Fruit fly (Drosophila melanogaster): ENCODE data around the gene Pex7.

The Pex7 gene

DNA sequence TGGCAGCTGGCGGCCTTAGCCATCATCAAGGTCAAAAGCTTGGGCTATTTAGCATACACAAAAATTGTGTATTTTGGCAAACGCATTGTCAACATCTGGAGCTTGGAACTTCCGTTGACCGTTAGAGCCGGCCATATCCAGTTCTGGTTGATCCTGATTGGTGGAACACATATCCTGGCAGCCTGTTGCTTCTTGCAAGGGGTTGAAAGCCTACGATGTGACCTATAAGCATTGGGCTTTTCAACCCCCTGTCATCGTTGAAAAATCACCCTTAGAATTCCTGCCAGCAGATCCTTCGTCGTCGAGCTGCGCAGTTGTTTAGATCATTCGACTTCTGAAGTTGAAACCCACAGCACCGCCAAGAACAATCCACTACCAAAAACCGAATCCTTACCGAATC lies at the start of gene Pex7, which contains the start of gene CG13305:
Pex7 (plus strand) TSS at position 325 of the 400 bp plus-strand sequence.
CG13305 (minus strand) TSS at position 2 of the 400 bp plus-strand sequence.
- no peak for TF ChIP-seq Sin3A (optimal IDR thresholded peaks at IDR 0.05)
- no peak for TF ChIP-seq Myc (optimal IDR thresholded peaks at IDR 0.05)
- no peak for TF ChIP-seq insv (optimal IDR thresholded peaks at IDR 0.05)
- no peak for TF ChIP-seq psq (optimal IDR thresholded peaks at IDR 0.05)
- TF ChIP-seq ttk (optimal IDR thresholded peaks at IDR 0.05): no peak
- TF ChIP-seq h (optimal IDR thresholded peaks at IDR 0.05): no peak

DNA sequence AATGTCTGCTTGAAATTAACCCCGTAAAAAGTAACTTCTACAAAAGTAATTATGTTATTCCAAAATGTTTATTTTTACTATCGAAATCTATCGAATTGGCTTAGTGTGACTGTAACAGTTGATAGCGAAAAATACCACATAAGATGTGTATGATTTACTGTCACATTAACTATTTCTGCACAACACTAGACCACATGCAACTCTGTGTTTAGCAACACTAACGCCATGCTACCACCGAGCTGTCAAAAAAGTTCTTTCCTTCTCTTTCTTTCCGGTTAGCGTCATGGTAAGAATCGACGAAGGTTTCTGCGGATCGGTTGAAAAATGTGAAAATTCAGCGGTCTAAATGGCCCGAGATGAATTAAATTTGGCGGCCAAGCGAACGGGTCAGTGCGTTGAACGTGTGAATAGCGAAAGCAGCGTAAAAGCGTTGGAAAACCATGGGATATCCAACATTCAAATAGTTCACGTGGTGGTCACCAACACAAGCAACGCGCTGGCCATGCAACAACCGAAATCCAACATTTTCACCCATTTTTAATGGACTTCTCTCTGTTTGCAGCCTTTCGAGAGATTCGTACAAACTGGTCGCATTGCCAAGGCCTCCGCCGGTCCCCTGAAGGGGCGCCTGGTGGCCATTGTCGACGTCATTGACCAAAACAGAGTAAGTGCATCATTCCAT lies 46.1 kb upstream of the Pex7 start, which contains the start of the genes Nelf-E and RpL14:
Nelf-E (minus strand) TSS at position 128 of the 682 bp plus-strand sequence.
RpL14 (plus strand) TSS at position 255 of the 682 bp plus-strand sequence.
- TF ChIP-seq ttk (optimal IDR thresholded peaks at IDR 0.05): no peak
- no peak for TF ChIP-seq h (optimal IDR thresholded peaks at IDR 0.05)
- no peak for TF ChIP-seq insv (optimal IDR thresholded peaks at IDR 0.05)
- TF ChIP-seq Myc (optimal IDR thresholded peaks at IDR 0.05): no peak

DNA sequence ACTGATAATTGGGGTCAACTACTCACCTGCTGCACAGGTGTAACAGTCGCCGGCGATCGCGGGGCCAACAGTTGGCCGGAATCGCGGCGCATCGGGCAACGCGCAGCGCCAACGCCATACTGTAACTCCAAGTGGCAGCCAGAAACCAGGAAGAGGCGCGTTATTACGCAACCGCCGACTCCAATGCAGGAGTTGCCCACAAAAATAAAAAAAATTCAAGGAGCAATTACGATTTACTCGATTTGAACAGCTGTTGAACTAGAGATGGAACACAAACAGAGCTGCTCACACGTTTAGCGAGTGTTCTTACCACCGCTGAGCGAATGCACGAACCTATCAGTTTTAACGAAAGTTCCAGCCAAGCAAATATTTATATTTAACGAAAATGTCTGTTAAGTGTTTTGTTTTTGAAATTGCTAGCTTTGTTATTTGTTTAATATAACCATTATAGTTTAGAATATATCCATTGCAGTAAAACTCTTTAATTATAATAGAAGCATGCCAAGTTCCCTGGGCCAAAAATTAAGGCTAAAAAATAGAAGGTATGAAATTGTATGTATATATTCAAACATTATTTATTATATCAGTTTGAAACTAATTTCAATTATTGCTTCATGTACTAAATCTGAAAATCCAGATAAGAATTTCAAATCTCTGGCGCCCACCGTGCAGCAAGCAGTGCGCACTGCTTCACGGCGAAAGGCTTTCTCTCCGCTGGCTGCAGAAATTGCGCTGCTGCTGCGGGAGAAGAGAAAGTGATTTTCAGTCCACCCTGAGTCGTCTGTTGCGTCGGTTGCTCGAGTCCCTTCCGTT lies 42.9 kb upstream of the Pex7 start, which contains the start of the genes CG5989 and CG6282:
CG5989 (minus strand) TSS at position 270 of the 813 bp plus-strand sequence.
CG6282 (plus strand) TSS at position 778 of the 813 bp plus-strand sequence.
- no peak for TF ChIP-seq insv (optimal IDR thresholded peaks at IDR 0.05)
- no peak for TF ChIP-seq Sin3A (optimal IDR thresholded peaks at IDR 0.05)
- TF ChIP-seq ttk (optimal IDR thresholded peaks at IDR 0.05): no peak
- TF ChIP-seq psq (optimal IDR thresholded peaks at IDR 0.05): no peak
- TF ChIP-seq h (optimal IDR thresholded peaks at IDR 0.05): no peak
- no peak for TF ChIP-seq Myc (optimal IDR thresholded peaks at IDR 0.05)

DNA sequence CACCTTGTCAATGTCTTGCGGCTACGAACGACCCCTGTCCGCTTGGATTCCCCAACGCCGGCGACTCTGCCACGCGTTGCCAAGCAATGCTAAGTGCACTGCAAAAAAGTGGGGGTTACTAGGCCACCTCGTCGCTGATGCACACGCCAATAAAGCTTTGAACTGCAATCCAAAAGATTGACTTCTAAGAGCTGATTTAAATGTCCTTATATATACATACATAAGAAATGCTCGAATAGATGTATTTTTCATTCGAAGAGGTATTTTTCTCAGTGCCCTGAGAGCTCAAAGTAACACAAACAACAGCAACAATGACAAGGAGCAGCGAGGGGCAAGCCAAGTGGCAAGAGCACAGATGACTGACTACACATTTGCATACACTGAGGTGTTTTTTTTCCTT lies 39.5 kb upstream of the Pex7 start:
- TF ChIP-seq Sin3A (optimal IDR thresholded peaks at IDR 0.05): no peak
- no peak for TF ChIP-seq ttk (optimal IDR thresholded peaks at IDR 0.05)
- TF ChIP-seq psq (optimal IDR thresholded peaks at IDR 0.05): no peak
- TF ChIP-seq Myc (optimal IDR thresholded peaks at IDR 0.05): no peak
- TF ChIP-seq insv (optimal IDR thresholded peaks at IDR 0.05): no peak
- TF ChIP-seq h (optimal IDR thresholded peaks at IDR 0.05): no peak

DNA sequence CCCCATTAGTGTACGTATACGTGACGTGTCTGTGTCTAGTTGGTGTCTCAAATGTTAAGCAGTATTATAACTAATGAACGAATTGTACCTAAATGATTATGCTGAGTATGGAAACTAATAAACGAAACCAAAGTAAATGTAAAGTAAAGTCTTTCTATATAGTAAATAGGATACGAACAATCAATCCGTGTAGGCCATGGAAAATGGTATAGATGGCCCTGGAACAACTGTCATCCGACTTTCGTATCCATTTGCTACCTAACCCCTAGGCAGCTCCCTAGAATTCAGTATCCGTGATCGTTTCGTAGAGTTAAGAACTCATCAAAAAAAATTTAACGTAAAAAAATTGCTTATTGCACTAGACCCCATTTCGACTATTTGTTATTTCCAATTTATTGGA lies 30.0 kb upstream of the Pex7 start, which contains the start of gene S-Lap1:
S-Lap1 (plus strand) TSS at position 301 of the 400 bp plus-strand sequence.
- TF ChIP-seq Sin3A (optimal IDR thresholded peaks at IDR 0.05): no peak
- TF ChIP-seq ttk (optimal IDR thresholded peaks at IDR 0.05): no peak
- no peak for TF ChIP-seq insv (optimal IDR thresholded peaks at IDR 0.05)
- no peak for TF ChIP-seq h (optimal IDR thresholded peaks at IDR 0.05)
- TF ChIP-seq psq (optimal IDR thresholded peaks at IDR 0.05): no peak
- TF ChIP-seq Myc (optimal IDR thresholded peaks at IDR 0.05): no peak

DNA sequence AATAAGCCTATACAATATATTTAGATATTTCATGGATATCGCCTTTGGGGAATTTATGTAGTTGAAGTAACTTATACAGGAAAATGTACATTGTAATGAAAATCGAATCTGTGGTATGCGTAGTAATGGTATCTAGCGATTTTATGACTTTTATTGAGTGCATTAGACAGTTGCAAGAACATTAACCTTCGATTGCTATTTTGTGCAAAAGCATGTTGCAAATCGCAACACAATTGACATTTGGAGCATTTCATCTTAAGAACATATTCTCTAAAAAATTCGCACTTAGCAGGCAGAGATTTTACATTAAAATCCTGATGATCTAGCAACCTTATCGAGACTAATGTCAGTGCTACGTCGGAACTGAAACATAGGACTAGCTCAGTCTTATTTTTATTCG lies 27.4 kb upstream of the Pex7 start, which contains the start of gene S-Lap2:
S-Lap2 (plus strand) TSS at position 301 of the 400 bp plus-strand sequence.
- TF ChIP-seq h (optimal IDR thresholded peaks at IDR 0.05) (no peak), insv (optimal IDR thresholded peaks at IDR 0.05) (no peak), Myc (optimal IDR thresholded peaks at IDR 0.05) (no peak), ttk (optimal IDR thresholded peaks at IDR 0.05) (no peak), psq (optimal IDR thresholded peaks at IDR 0.05) (no peak), Sin3A (optimal IDR thresholded peaks at IDR 0.05) (no peak)

DNA sequence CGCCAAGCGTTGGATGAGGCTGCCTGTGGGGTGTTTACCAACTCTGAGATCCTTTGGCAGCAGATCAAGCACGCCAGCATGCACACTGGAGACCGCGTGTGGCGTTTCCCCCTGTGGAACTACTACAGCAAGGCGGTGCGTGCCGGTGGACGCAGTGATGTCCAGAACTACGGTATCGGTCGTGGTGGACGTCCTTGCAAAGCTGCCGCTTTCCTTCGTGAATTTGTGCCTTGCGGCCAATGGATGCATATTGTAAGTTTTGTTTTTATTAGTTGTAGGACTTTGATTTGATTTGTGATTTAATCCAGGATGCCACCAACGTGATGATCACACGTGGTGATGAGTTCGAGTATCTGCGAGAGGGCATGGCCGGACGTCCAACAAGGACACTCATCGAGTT lies 25.5 kb upstream of the Pex7 start:
- TF ChIP-seq psq (optimal IDR thresholded peaks at IDR 0.05) (no peak), ttk (optimal IDR thresholded peaks at IDR 0.05) (no peak), insv (optimal IDR thresholded peaks at IDR 0.05) (no peak), h (optimal IDR thresholded peaks at IDR 0.05) (no peak), Myc (optimal IDR thresholded peaks at IDR 0.05) (no peak), Sin3A (optimal IDR thresholded peaks at IDR 0.05) (no peak)

DNA sequence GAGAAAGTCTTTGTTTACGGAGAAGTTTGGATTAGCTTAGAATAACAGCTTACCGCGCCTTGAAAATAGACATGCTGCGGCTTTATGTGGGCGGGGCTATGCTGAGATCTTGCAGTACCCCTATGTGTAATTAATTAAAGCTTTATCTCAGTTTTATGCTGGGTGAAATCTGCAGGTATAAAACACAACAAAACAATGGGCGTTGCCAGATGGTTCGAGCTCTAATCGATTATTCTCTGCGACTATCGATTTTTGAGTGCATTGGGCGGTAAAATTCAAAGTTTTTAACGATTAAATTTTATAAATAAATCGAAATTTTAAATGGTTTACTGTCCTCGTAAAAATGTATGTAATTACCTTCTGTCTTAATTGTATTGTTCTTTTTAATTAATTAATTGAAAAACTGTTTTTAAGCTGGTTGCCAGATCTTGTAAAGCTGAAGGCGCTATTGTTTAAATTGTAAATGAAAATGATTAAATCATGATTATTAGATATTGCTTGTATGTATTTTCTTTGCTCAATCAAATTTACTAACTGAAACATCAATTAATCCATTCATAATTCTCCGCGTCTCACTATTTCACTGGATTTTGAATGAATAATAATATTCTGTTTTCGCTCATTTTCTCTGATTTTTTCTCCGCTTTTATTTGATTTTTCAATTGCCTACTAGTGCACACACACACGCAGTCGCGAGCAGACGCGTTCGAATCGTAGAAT lies 23.1 kb upstream of the Pex7 start, which contains the start of the genes GAPsec and Zasp66:
GAPsec (minus strand) TSS at position 200 of the 720 bp plus-strand sequence.
Zasp66 (plus strand) TSS at position 670 of the 720 bp plus-strand sequence.
- TF ChIP-seq Sin3A (optimal IDR thresholded peaks at IDR 0.05) (no peak), psq (optimal IDR thresholded peaks at IDR 0.05) (no peak), h (optimal IDR thresholded peaks at IDR 0.05) (no peak), ttk (optimal IDR thresholded peaks at IDR 0.05) (no peak), insv (optimal IDR thresholded peaks at IDR 0.05) (no peak), Myc (optimal IDR thresholded peaks at IDR 0.05) (no peak)

DNA sequence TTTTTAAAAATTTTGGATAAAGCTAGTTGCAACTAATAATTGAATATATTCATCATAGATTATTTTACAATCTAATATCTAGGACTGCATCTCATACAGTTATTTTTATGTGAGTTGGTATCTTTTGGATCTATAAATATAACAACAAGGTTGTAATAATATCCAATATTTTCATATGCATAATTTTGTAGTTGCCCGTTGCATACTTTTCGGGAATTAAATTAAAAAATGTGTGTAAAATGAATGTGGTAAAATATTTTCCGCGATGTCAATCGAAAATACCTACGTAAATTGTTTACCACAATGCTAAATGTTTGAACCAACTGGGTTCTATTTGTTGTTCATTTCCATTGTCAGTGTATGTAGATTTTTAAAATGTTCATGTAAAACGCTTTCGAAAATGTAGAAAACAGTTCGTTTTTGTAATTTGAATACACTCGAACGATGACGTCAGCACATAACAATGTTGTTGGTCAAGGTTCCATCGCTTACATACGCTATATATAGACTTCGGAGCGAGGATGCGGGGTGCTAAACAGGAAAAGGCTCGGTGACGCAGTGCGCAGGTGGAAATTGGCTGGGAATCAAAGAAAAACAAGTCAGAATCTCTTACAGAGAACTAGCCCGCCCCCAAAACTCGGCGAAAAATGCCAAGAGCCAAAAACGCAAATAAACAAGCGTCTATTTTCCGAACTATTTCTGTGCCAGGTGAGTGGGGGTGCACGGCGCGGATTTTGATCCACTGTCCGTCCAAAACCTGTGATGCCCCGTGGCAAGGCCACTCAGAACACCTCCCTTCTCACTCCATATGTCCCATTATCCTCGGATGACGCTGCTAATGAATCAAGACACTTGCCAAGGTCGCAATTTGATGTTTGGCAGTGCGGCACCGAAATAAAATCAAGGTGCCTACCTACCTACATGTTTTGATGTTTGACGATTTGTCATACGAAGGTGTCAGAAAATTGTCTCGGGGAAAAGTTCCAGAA lies 18.8 kb upstream of the Pex7 start:
- TF ChIP-seq ttk (optimal IDR thresholded peaks at IDR 0.05): no peak
- TF ChIP-seq Myc (optimal IDR thresholded peaks at IDR 0.05): no peak
- no peak for TF ChIP-seq Sin3A (optimal IDR thresholded peaks at IDR 0.05)
- TF ChIP-seq h (optimal IDR thresholded peaks at IDR 0.05): no peak
- TF ChIP-seq psq (optimal IDR thresholded peaks at IDR 0.05): no peak
- no peak for TF ChIP-seq insv (optimal IDR thresholded peaks at IDR 0.05)

DNA sequence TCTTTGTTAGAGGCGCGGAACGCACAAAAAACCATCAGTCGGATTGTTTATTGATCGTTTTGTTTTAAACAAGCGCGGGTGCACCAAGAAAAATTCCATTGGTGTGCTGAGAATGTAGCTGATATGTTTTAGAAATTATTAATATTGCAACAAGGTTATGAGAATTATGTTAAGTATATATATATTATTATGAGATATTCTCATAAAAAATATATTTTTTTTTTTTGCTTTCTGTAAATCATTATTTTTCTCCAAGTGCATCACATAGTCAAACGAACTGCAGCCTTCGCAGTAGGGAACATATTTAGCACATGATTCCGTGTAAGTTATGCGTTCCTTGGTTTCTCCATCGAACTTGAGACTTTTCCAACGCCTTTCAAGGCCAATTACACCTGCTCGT lies 18.0 kb upstream of the Pex7 start:
- TF ChIP-seq insv (optimal IDR thresholded peaks at IDR 0.05): no peak
- TF ChIP-seq h (optimal IDR thresholded peaks at IDR 0.05): no peak
- no peak for TF ChIP-seq Myc (optimal IDR thresholded peaks at IDR 0.05)
- no peak for TF ChIP-seq psq (optimal IDR thresholded peaks at IDR 0.05)
- no peak for TF ChIP-seq ttk (optimal IDR thresholded peaks at IDR 0.05)
- no peak for TF ChIP-seq Sin3A (optimal IDR thresholded peaks at IDR 0.05)
